Fruit fly (Drosophila melanogaster) S2 (cell line): ENCODE measurements around the gene Ciz1.
A peak's percentile ranks its signal among the peaks of the same experiment; 100 is the strongest.

Experiments
- CG8478 ChIP-seq: fragments of >200 bp; optimal IDR thresholded peaks from 2 replicates; lab custom pipeline; 2018
- CTCF ChIP-seq, 2 experiments: fragments of >200 bp; optimal IDR thresholded peaks; 2 replicates each; lab custom pipeline; 2018

Ciz1 gene

dm6 chr3L:9864275-9865052 is at the start of gene Ciz1, which contains the start of gene iPLA2-VIA:
Gene Ciz1 (plus strand): TSS chr3L:9864639.
Gene iPLA2-VIA (minus strand): TSS chr3L:9864349.
- no peak for TF ChIP-seq CG8478 (lab: Kevin White, UChicago)
- TF ChIP-seq CTCF (optimal IDR thresholded peaks at IDR 0.05; lab: Kevin White, UChicago) = no peak

dm6 chr3L:9815705-9816104 is 48.7 kb upstream of the Ciz1 start:
- no peak for TF ChIP-seq CTCF (optimal IDR thresholded peaks at IDR 0.05; lab: Kevin White, UChicago)
- no peak for TF ChIP-seq CG8478 (lab: Kevin White, UChicago)

DNA sequence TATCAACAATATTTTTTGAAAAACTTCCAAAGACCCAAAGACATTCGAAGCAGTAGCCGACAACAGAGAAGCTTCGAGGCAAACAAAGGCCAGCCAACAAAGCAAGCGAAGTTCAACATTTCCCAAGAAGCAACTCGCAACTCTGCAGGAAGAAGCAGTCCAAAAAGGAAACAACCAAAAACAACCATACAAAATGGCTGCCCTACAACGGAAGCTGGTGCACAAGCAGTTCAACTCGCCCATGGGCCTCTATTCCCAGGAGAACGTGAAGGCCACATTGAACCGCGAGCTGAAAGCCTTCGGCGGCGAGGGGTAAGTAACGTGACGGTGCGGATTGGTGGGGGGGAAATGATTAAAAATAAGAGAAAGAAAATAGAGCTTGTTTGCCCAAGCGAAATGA is 44.2 kb upstream of the Ciz1 start:
- TF ChIP-seq CTCF (optimal IDR thresholded peaks at IDR 0.05; lab: Kevin White, UChicago) (no peak), CG8478 (lab: Kevin White, UChicago) (no peak)

dm6 chr3L:9821138-9821681 is 43.2 kb upstream of the Ciz1 start:
- TF ChIP-seq CTCF (optimal IDR thresholded peaks at IDR 0.05; lab: Kevin White, UChicago) (no peak), CG8478 (lab: Kevin White, UChicago) (no peak)

dm6 chr3L:9823797-9824196 is 40.6 kb upstream of the Ciz1 start, which contains the start of gene Ilp5:
Gene Ilp5 (minus strand): TSS chr3L:9823897.
- TF ChIP-seq CTCF (optimal IDR thresholded peaks at IDR 0.05; lab: Kevin White, UChicago) (no peak), CG8478 (lab: Kevin White, UChicago) (no peak)

DNA sequence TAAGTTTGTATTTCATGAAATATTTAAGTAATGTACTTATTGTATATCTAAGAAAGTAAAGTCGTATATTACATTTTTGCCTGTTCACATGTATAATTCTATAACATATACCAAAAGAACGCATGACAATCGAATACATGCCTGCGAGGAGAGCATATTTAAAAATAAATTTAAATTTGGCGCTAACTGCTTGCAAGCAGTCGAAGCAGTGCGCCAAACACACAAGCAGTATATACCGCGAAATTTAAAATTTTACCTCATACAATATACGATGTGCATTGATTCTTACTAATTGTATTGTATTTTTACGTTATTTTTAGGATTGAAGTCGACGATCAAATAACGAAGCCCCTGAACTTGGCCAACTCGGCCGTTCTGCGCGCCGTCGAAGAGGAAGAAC is 40.2 kb upstream of the Ciz1 start:
- no peak for TF ChIP-seq CG8478 (lab: Kevin White, UChicago)
- peak in 1 of 2 experiments; percentile 5 for TF ChIP-seq CTCF (optimal IDR thresholded peaks at IDR 0.05; lab: Kevin White, UChicago)

dm6 chr3L:9829154-9829553 is 35.3 kb upstream of the Ciz1 start:
- TF ChIP-seq CG8478 (lab: Kevin White, UChicago) (no peak), CTCF (optimal IDR thresholded peaks at IDR 0.05; lab: Kevin White, UChicago) (no peak)

DNA sequence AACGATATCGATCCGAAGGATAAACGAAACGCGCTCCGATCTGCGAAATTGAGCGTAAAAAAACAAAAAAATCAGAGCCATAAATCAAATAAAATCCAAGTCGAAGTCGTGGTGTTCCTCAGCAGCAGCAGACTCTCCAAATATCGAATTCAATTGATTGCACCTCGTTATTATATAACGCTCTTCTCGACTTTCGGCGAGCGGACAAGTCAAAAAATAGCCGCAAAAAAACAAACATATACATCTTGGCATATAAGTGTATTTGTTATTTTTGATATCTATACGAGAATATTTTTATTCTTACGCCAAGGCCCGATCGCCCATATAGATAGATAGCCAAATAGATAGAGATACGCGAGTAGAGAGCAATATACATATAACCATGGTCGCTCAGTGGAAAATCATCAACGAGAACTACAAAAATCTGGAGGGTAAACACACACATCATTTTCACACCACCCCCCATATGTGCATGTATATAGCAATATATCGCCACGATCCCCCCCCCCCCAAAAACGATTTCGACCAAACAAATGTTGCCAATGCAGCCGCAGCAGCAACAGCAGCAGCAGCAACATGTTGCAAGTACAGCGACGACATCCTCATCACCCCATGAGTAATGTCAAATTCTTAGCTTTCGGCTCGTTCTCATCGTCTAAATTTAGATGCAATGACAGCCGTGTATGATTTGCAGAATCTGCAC is 34.6 kb upstream of the Ciz1 start:
- TF ChIP-seq CG8478 (lab: Kevin White, UChicago) (no peak), CTCF (optimal IDR thresholded peaks at IDR 0.05; lab: Kevin White, UChicago) (no peak)

DNA sequence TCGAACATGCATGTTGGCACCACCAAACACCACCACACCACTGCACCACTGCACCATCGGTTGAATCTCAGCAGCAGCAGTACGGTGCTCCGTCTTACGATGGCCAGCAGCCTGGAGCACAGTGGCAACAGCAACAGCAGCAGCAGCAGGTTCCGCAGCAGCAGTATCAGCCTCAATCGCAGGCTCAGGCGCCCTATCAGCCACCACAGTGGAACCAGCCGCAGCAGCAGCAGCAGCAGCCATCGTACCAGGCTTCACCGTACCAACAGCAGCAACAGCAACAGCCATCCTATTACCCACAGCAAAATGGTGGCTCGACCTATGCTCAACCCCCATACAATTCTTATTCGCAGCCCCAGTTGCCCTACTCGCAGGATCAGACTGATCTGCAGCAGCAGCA is 32.3 kb upstream of the Ciz1 start:
- TF ChIP-seq CG8478 (lab: Kevin White, UChicago) = no peak
- no peak for TF ChIP-seq CTCF (optimal IDR thresholded peaks at IDR 0.05; lab: Kevin White, UChicago)

DNA sequence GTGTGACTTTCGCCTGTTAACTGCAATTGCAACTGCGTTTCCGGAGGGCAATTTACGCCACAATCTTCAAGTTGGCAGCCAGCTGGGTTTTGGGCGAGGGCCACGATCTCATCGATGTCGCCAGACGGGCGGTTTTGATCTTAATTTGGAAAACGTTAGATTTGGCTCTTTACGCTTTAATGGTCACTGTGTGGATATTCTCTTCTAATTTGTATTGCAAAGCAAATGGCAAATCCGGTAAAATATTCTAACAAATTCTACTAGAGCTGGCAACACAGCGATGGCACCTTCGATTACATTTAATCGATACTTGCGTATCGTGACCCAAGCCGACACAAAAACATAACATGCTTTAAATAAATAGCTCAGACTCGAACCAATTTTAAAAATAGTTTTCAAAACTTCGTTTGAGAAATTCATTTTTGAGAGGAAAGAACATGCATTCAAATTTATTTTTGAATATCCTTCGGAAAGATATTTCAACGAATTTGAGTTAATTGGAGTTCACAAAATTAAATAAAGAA is 27.9 kb upstream of the Ciz1 start, which contains the start of gene I-2:
Gene I-2, minus strand, starts transcription at position 282 of the 524 bp plus-strand sequence.
- TF ChIP-seq CTCF (optimal IDR thresholded peaks at IDR 0.05; lab: Kevin White, UChicago) (peak in 1 of 2 experiments; percentile 28), CG8478 (lab: Kevin White, UChicago) (no peak)

DNA sequence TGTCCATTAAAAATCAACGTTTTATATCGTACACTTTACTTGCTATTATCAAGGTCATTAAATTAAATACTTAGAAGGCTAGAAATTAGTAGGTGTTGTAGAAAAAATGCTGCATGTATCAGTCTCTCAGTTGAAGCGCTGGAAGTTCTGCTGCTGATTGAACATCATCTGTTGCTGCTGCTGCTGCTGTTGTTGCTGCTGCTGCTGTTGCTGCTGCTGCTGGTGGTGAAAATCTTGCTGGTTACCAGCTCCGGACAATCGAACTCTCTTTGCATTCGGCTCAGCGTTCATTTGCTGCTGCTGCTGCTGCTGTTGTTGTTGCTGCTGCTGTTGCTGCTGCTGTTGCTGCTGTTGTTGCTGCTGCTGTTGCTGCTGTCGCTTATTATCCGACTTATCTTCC is 27.4 kb upstream of the Ciz1 start:
- TF ChIP-seq CTCF (optimal IDR thresholded peaks at IDR 0.05; lab: Kevin White, UChicago) (no peak), CG8478 (lab: Kevin White, UChicago) (no peak)

DNA sequence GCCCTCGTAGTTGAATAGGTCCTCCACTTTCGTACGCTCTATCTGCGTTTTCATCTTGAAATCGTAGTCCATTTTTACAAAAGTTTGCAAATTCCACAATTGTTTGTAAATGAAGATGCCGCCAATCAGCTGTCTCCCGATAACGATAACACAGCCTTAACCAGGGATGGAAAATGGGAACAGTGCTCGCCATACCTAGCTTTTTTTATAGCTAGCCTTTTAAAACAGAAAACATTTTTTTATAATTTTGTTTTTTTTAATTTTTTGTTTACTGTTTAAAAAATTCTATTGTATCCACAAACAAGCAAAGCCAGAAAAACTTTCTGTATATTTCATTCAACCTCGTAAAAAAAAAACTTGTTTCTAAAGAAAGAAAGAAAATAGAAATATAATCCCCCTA is 25.9 kb upstream of the Ciz1 start, which contains the start of gene Cdk8:
Gene Cdk8, minus strand, starts transcription at position 137 of the 400 bp plus-strand sequence.
- TF ChIP-seq CTCF (optimal IDR thresholded peaks at IDR 0.05; lab: Kevin White, UChicago) = no peak
- no peak for TF ChIP-seq CG8478 (lab: Kevin White, UChicago)

- TF ChIP-seq CG8478 (lab: Kevin White, UChicago) = no peak
- no peak for TF ChIP-seq CTCF (optimal IDR thresholded peaks at IDR 0.05; lab: Kevin White, UChicago)
Measured at dm6 chr3L:9840710-9841109, 23.7 kb upstream of the Ciz1 start.

DNA sequence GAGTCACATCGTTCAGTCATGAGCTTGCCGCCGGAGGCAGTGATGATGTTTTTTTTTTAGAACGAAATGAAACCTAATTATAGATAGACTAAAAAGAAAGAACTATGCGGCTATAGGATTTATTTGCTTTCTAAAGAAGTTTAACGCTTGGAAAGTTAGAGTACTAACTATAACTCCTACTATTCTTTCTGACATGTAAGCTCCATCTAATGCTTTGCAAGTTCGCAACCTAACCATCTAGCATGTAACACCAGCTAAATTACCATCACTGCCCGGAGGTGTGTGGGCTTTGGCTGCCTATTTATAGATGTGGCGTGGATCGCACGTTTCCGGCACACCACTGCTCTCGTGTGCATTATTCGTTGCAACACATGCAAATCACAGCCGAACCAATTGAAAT is 22.4 kb upstream of the Ciz1 start:
- no peak for TF ChIP-seq CG8478 (lab: Kevin White, UChicago)
- TF ChIP-seq CTCF (optimal IDR thresholded peaks at IDR 0.05; lab: Kevin White, UChicago) = no peak
